Worm (Caenorhabditis elegans) whole organism, L2 larva: Measurements from ENCODE around the gene lin-29.
A peak's percentile ranks its signal among the peaks of the same experiment; 100 is the strongest.

ENCODE experiments used
- ama-1 ChIP-seq: fragments of 150-350 bp; optimal IDR thresholded peaks from 2 replicates; lab custom pipeline; 2018; ENCODE audit warnings: inconsistent platforms
- ceh-16 ChIP-seq: fragments of 150-350 bp; optimal IDR thresholded peaks from 2 replicates; lab custom pipeline; 2014; ENCODE audit warnings: missing biosample characterization, missing genetic modification characterization
- ceh-82 ChIP-seq: fragments of 150-350 bp; optimal IDR thresholded peaks from 2 replicates; lab custom pipeline; 2014; ENCODE audit warnings: missing biosample characterization, missing genetic modification characterization
- nhr-237 ChIP-seq: fragments of 150-350 bp; optimal IDR thresholded peaks from 2 replicates; lab custom pipeline; 2014; ENCODE audit warnings: missing biosample characterization, missing genetic modification characterization
- nhr-25 ChIP-seq: fragments of 150-350 bp; sonication (generic microtip); optimal IDR thresholded peaks from 3 replicates; lab custom pipeline; 2014; ENCODE audit warnings: missing biosample characterization, missing genetic modification characterization
- skn-1 ChIP-seq: sonication (generic microtip); optimal IDR thresholded peaks from 2 replicates; lab custom pipeline; 2017; ENCODE audit warnings: missing biosample characterization, missing genetic modification characterization
- snpc-4 ChIP-seq: fragments of 150-350 bp; optimal IDR thresholded peaks from 2 replicates; lab custom pipeline; 2014; ENCODE audit warnings: missing biosample characterization, missing genetic modification characterization
- unc-62 ChIP-seq: fragments of 150-350 bp; optimal IDR thresholded peaks from 2 replicates; lab custom pipeline; 2014; ENCODE audit warnings: missing biosample characterization, missing genetic modification reagents, missing genetic modification characterization

- peak; percentile 64 for TF ChIP-seq ceh-82
- TF ChIP-seq ama-1 (lab: Kevin White, UChicago) = peak; percentile 70
- TF ChIP-seq nhr-25 (tag; lab: Kevin White, UChicago) = peak; percentile 95
- TF ChIP-seq nhr-237 (tag; lab: Kevin White, UChicago) = peak; percentile 10
- no peak for TF ChIP-seq ceh-16 (tag; lab: Kevin White, UChicago)
- no peak for TF ChIP-seq unc-62
- TF ChIP-seq skn-1 (tag; lab: Kevin White, UChicago) = peak; percentile 52
- TF ChIP-seq snpc-4 (tag; lab: Kevin White, UChicago) = peak; percentile 70
These were observed 32.5 kb upstream of the lin-29 start, which contains the start of gene W03C9.5 for ce11 chrII:11967507-11968127.
